Worm (Caenorhabditis elegans): ENCODE measurements around the gene R105.5.

Gene R105.5

DNA sequence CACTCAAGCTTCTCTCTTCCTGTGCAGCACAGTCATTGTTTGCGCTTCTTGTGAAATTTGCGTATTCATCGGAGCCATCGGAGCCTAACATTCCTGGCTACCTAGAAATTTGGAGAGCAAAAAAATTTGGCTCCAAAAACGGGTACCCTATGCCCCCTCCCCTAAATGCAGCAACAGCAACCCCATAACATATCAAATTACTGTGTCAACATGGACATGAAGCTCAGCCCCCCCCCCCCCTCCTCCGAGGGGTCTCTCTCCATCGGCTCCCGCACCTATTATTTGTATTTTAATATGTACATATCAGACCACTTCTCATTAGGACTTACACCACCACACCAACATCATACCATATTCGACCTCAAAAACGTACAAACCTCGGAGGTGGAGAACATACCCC, 38.2 kb downstream of the R105.5 start:
- no peak for TF ChIP-seq fos-1 (tag; optimal IDR thresholded peaks at IDR 0.05)
- TF ChIP-seq elt-3 (tag; optimal IDR thresholded peaks at IDR 0.05), result no peak
- no peak for TF ChIP-seq nhr-77 (tag; optimal IDR thresholded peaks at IDR 0.05)
- TF ChIP-seq unc-62 (GFP tag; optimal IDR thresholded peaks at IDR 0.05), result no peak
- TF ChIP-seq mab-5 (tag; optimal IDR thresholded peaks at IDR 0.05), result no peak
- TF ChIP-seq alr-1 (tag; optimal IDR thresholded peaks at IDR 0.05), result no peak
- no peak for TF ChIP-seq unc-55 (GFP tag; optimal IDR thresholded peaks at IDR 0.05)
- TF ChIP-seq snpc-4 (tag; optimal IDR thresholded peaks at IDR 0.05), result no peak
- no peak for TF ChIP-seq skn-1 (tag; optimal IDR thresholded peaks at IDR 0.05)
- TF ChIP-seq egl-27 (tag; optimal IDR thresholded peaks at IDR 0.05), result no peak
- TF ChIP-seq gmeb-1 (tag; optimal IDR thresholded peaks at IDR 0.05), result no peak
- no peak for TF ChIP-seq zag-1 (tag; optimal IDR thresholded peaks at IDR 0.05)
- no peak for TF ChIP-seq nhr-11 (tag; optimal IDR thresholded peaks at IDR 0.05)
- no peak for TF ChIP-seq nhr-10 (tag; optimal IDR thresholded peaks at IDR 0.05)
- TF ChIP-seq ceh-82 (tag; optimal IDR thresholded peaks at IDR 0.05), result no peak
- no peak for TF ChIP-seq sma-9 (GFP tag; optimal IDR thresholded peaks at IDR 0.05)
- TF ChIP-seq sma-9 (tag; optimal IDR thresholded peaks at IDR 0.05), result no peak

DNA sequence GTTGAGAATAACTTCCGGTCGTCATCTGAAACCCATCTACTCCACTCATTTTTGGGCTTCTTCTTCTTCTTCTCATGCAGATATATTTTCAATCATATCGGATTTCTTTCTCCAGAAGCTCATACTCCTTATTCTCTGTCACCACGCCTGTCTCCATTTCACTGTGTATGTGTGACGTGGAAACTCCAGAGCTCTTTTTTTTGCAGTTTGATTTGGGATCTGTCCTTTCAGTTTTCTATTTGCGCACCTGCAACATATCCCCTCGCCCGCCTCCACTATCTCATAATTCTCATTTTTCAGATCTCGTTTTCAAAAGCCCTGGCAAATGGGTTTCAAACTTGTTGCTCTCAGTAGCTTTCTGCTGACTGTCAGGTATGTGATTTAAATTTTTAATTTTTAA, 42.6 kb downstream of the R105.5 start, which contains the start of gene kin-36:
TSS of gene kin-36 (plus strand) at position 301 of the 400 bp plus-strand sequence.
- TF ChIP-seq nhr-23 (tag; optimal IDR thresholded peaks at IDR 0.05) (no peak), peb-1 (tag; optimal IDR thresholded peaks at IDR 0.05) (no peak), nhr-12 (tag; optimal IDR thresholded peaks at IDR 0.05) (no peak), lin-39 (tag; optimal IDR thresholded peaks at IDR 0.05) (no peak), unc-55 (GFP tag; optimal IDR thresholded peaks at IDR 0.05) (no peak), nhr-237 (tag; optimal IDR thresholded peaks at IDR 0.05) (no peak), ZK546.5 (tag; optimal IDR thresholded peaks at IDR 0.05) (no peak), ztf-1 (GFP tag; conservative IDR thresholded peaks at IDR 0.05) (no peak), nhr-129 (tag; optimal IDR thresholded peaks at IDR 0.05) (no peak), aly-2 (tag; optimal IDR thresholded peaks at IDR 0.05) (no peak), ceh-82 (tag; optimal IDR thresholded peaks at IDR 0.05) (no peak), lin-11 (tag; optimal IDR thresholded peaks at IDR 0.05) (no peak), nhr-25 (tag; optimal IDR thresholded peaks at IDR 0.05) (no peak), blmp-1 (tag; optimal IDR thresholded peaks at IDR 0.05; ENCODE audit: insufficient read depth) (no peak), mbf-1 (tag; optimal IDR thresholded peaks at IDR 0.05) (no peak), nhr-21 (tag; optimal IDR thresholded peaks at IDR 0.05) (no peak), mdl-1 (tag; optimal IDR thresholded peaks at IDR 0.05) (no peak), crh-2 (tag; optimal IDR thresholded peaks at IDR 0.05) (no peak), ztf-4 (tag; optimal IDR thresholded peaks at IDR 0.05) (no peak)

DNA sequence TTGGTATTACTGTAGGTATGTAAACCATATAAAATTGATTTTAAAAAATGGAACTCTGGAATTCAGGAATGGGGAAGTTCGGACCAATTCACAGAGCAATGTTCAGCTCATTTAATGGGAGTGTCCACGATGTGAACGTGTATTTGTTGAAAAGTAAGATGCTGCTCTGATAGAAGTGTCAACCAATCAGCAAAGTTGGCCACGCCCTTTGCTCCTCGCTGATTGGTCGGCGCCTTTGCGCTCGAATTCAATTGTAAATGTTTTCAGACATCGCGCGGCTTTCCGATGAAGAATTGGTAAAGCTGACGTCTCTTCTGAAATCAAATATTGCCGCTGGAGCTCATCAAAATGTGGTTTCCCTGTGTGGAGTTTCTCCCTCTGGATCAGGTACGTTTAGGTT, 47.0 kb downstream of the R105.5 start:
- TF ChIP-seq nhr-23 (tag; optimal IDR thresholded peaks at IDR 0.05) (no peak), nhr-21 (tag; optimal IDR thresholded peaks at IDR 0.05) (no peak), ztf-11 (tag; optimal IDR thresholded peaks at IDR 0.05) (no peak)

DNA sequence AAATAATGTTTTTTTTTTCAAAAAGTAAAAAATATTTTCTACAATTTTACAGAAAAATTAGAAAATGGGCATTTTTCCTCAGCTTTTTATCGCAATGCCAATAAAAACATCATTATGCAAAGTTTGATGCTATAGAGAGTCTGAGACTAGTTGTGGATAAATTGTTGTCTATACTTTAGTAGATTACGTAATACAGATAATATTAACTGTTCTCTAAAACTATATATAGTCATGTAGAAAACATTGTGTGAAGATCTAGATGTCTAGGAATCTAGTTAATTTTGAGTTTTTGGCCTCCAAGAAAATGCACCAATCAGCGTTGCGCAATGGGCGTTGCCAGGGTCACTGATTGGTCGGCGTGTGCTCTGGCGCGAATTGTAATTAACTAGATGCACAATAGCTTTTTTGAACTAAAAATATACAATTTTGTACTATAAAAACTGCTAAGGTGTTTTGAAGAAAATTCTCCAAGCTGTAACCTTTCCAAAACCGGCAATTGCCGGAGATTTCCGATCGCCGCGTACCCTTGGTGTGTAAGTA, 50.3 kb downstream of the R105.5 start:
- TF ChIP-seq aly-2 (tag; optimal IDR thresholded peaks at IDR 0.05) (no peak), nhr-10 (tag; optimal IDR thresholded peaks at IDR 0.05) (no peak), nhr-77 (tag; optimal IDR thresholded peaks at IDR 0.05) (no peak), elt-1 (tag; optimal IDR thresholded peaks at IDR 0.05) (no peak), crh-2 (tag; optimal IDR thresholded peaks at IDR 0.05) (no peak), sem-4 (tag; optimal IDR thresholded peaks at IDR 0.05) (no peak), mbf-1 (tag; optimal IDR thresholded peaks at IDR 0.05) (no peak), skn-1 (tag; optimal IDR thresholded peaks at IDR 0.05) (no peak)
